Worm (Caenorhabditis elegans): Measurements from ENCODE around the gene srab-22.

- TF ChIP-seq dao-5 (tag; optimal IDR thresholded peaks at IDR 0.05) = no peak
- TF ChIP-seq W03F9.2 (tag; optimal IDR thresholded peaks at IDR 0.05) = no peak
- TF ChIP-seq him-1 (tag; optimal IDR thresholded peaks at IDR 0.05) = no peak
Measured at ce11 chrV:3475021-3475420, 48.8 kb downstream of the srab-22 start, which contains the start of gene oac-2.

All from whole organism, L4/young adult.